Worm (Caenorhabditis elegans) whole organism, L2 larva: ENCODE data around the gene str-33.

Experiments
- alr-1 ChIP-seq: fragments of 150-350 bp; optimal IDR thresholded peaks from 2 replicates; lab custom pipeline; 2014; ENCODE audit warnings: missing biosample characterization, missing genetic modification characterization
- aly-2 ChIP-seq: fragments of 150-350 bp; optimal IDR thresholded peaks from 2 replicates; lab custom pipeline; 2014; ENCODE audit warnings: missing biosample characterization, missing genetic modification characterization
- blmp-1 ChIP-seq: sonication (generic microtip); optimal IDR thresholded peaks from 2 replicates; lab custom pipeline; 2017; ENCODE audit warnings: missing genetic modification characterization, mild to moderate bottlenecking, missing compliant biosample characterization, antibody characterized with exemption, moderate library complexity; ENCODE audit not compliant: insufficient read depth
- ceh-82 ChIP-seq: fragments of 150-350 bp; optimal IDR thresholded peaks from 2 replicates; lab custom pipeline; 2014; ENCODE audit warnings: missing biosample characterization, missing genetic modification characterization
- dmd-4 ChIP-seq: sonication (generic microtip); optimal IDR thresholded peaks from 2 replicates; lab custom pipeline; 2017; ENCODE audit warnings: missing biosample characterization, missing genetic modification characterization
- fos-1 ChIP-seq: fragments of 150-350 bp; optimal IDR thresholded peaks from 2 replicates; lab custom pipeline; 2014; ENCODE audit warnings: missing biosample characterization, missing genetic modification characterization
- lin-39 ChIP-seq: fragments of 150-350 bp; optimal IDR thresholded peaks from 2 replicates; lab custom pipeline; 2014; ENCODE audit warnings: missing biosample characterization, missing genetic modification reagents, missing genetic modification characterization
- nhr-12 ChIP-seq: fragments of 150-350 bp; optimal IDR thresholded peaks from 2 replicates; lab custom pipeline; 2014; ENCODE audit warnings: missing biosample characterization, missing genetic modification characterization
- nhr-237 ChIP-seq: fragments of 150-350 bp; optimal IDR thresholded peaks from 2 replicates; lab custom pipeline; 2014; ENCODE audit warnings: missing biosample characterization, missing genetic modification characterization
- nhr-25 ChIP-seq: fragments of 150-350 bp; sonication (generic microtip); optimal IDR thresholded peaks from 3 replicates; lab custom pipeline; 2014; ENCODE audit warnings: missing biosample characterization, missing genetic modification characterization
- peb-1 ChIP-seq: fragments of 150-350 bp; optimal IDR thresholded peaks from 2 replicates; lab custom pipeline; 2014; ENCODE audit warnings: missing biosample characterization, missing genetic modification characterization
- sem-4 ChIP-seq: fragments of 150-350 bp; optimal IDR thresholded peaks from 2 replicates; lab custom pipeline; 2014; ENCODE audit warnings: missing biosample characterization, missing genetic modification reagents, missing genetic modification characterization
- skn-1 ChIP-seq: sonication (generic microtip); optimal IDR thresholded peaks from 2 replicates; lab custom pipeline; 2017; ENCODE audit warnings: missing biosample characterization, missing genetic modification characterization
- unc-62 ChIP-seq: fragments of 150-350 bp; optimal IDR thresholded peaks from 2 replicates; lab custom pipeline; 2014; ENCODE audit warnings: missing biosample characterization, missing genetic modification reagents, missing genetic modification characterization

DNA sequence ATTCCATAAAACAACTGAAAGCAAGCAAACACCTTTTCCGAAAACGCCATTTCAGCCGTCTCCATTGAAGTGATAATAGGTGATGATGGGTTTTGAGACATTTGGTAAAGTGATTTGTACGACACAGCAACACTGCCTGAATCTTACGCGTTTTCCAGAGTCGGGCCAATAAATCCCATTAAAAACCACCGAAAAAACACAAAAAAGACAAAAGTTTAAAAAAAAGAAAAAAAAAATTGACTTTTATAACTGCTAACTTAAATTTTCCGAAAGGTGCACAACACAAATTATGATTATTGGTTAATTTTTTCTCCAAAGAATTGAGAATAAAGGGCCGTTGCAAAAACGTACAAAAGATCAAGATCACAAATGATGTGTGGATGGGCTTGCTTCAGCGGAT, 6.0 kb downstream of the str-33 start, which contains the start of gene srg-57:
- TF ChIP-seq unc-62 (no peak), nhr-12 (tag; lab: Kevin White, UChicago) (no peak), dmd-4 (tag; lab: Kevin White, UChicago) (no peak), ceh-82 (tag; lab: Kevin White, UChicago) (no peak), skn-1 (tag; lab: Kevin White, UChicago) (no peak), fos-1 (tag; lab: Kevin White, UChicago) (no peak), blmp-1 (tag; lab: Kevin White, UChicago) (no peak), peb-1 (no peak), aly-2 (no peak), lin-39 (tag; lab: Kevin White, UChicago) (no peak), sem-4 (no peak), nhr-237 (no peak), nhr-25 (no peak), alr-1 (no peak)
